Worm (Caenorhabditis elegans) whole organism, L2 larva: Measurements from ENCODE around the gene M176.5.
"Not testable (repeated sequence)": the region's sequence is repeated elsewhere in the genome, so short reads cannot be mapped to it uniquely, and the experiment has no call there.

Experiments used
- aly-2 ChIP-seq: fragments of 150-350 bp; optimal IDR thresholded peaks from 2 replicates; lab custom pipeline; 2014; ENCODE audit warnings: missing biosample characterization, missing genetic modification characterization
- ama-1 ChIP-seq: fragments of 150-350 bp; optimal IDR thresholded peaks from 2 replicates; lab custom pipeline; 2018; ENCODE audit warnings: inconsistent platforms
- egl-27 ChIP-seq: sonication (generic microtip); optimal IDR thresholded peaks from 3 replicates; lab custom pipeline; 2017; ENCODE audit warnings: missing biosample characterization, missing genetic modification reagents, missing genetic modification characterization
- elt-1 ChIP-seq: fragments of 150-350 bp; optimal IDR thresholded peaks from 2 replicates; lab custom pipeline; 2014; ENCODE audit warnings: missing biosample characterization, missing genetic modification characterization
- nhr-10 ChIP-seq: sonication (generic microtip); optimal IDR thresholded peaks from 2 replicates; lab custom pipeline; 2017; ENCODE audit warnings: missing biosample characterization, missing genetic modification characterization
- nhr-23 ChIP-seq: fragments of 150-350 bp; optimal IDR thresholded peaks from 2 replicates; lab custom pipeline; 2014; ENCODE audit warnings: missing biosample characterization, missing genetic modification reagents, missing genetic modification characterization
- skn-1 ChIP-seq: sonication (generic microtip); optimal IDR thresholded peaks from 2 replicates; lab custom pipeline; 2017; ENCODE audit warnings: missing biosample characterization, missing genetic modification characterization
- unc-62 ChIP-seq: fragments of 150-350 bp; optimal IDR thresholded peaks from 2 replicates; lab custom pipeline; 2014; ENCODE audit warnings: missing biosample characterization, missing genetic modification reagents, missing genetic modification characterization
- ztf-11 ChIP-seq: sonication (generic microtip); optimal IDR thresholded peaks from 2 replicates; lab custom pipeline; 2017; ENCODE audit warnings: missing biosample characterization, missing genetic modification characterization

DNA sequence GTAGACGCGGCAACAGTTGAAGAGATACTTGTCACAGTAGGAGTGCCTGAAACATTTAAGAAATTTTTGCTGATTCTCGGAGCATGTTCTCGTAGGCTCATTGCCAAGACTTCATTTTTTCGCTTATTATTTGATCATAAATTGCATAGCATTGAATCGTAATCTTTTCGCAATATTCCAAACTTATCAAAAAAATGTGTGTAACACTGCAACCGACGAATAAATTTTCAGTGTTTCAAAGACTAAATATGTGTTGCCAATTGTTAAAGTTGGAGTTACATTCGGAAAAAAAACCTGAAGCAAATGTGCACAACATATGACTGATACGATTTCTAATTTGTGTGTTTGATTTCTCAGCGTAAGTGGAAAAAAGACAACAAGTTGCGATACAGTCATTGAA, 31.9 kb upstream of the M176.5 start, which contains the start of gene R09D1.14:
- TF ChIP-seq aly-2 (tag; lab: Kevin White, UChicago); nhr-10; elt-1 (tag; lab: Kevin White, UChicago); egl-27; ztf-11 (tag; lab: Kevin White, UChicago); nhr-23 (tag; lab: Kevin White, UChicago); unc-62; skn-1 (tag; lab: Kevin White, UChicago); ama-1 (lab: Kevin White, UChicago): not testable (repeated sequence)
